Worm (Caenorhabditis elegans) whole organism, late embryonic: ENCODE measurements around the gene tag-244.

Experiments
- K02D7.2 ChIP-seq: sonication (generic microtip); optimal IDR thresholded peaks from 2 replicates; lab custom pipeline; 2017; ENCODE audit warnings: mild to moderate bottlenecking, missing genetic modification characterization, missing compliant biosample characterization
- ceh-14 ChIP-seq: sonication (generic microtip); optimal IDR thresholded peaks from 2 replicates; lab custom pipeline; 2016; ENCODE audit warnings: missing genotype, missing genetic modification characterization, missing compliant biosample characterization
- ceh-18 ChIP-seq: sonication (generic microtip); optimal IDR thresholded peaks from 2 replicates; lab custom pipeline; 2016; ENCODE audit warnings: missing genetic modification characterization, missing compliant biosample characterization
- ceh-19 ChIP-seq: fragments of 200-800 bp; sonication (Bioruptor generic); optimal IDR thresholded peaks from 2 replicates; lab custom pipeline; 2018; ENCODE audit warnings: mild to moderate bottlenecking, missing genetic modification characterization, missing compliant biosample characterization
- ceh-24 ChIP-seq: sonication (generic microtip); optimal IDR thresholded peaks from 2 replicates; lab custom pipeline; 2016; ENCODE audit warnings: mild to moderate bottlenecking, missing genetic modification characterization, missing compliant biosample characterization
- ceh-9 ChIP-seq: sonication (generic microtip); optimal IDR thresholded peaks from 2 replicates; lab custom pipeline; 2016; ENCODE audit warnings: mild to moderate bottlenecking, missing genetic modification characterization, inconsistent platforms, missing compliant biosample characterization
- elt-2 ChIP-seq: sonication (generic microtip); optimal IDR thresholded peaks from 2 replicates; lab custom pipeline; 2016; ENCODE audit warnings: missing genetic modification reagents, missing genetic modification characterization, missing compliant biosample characterization
- fax-1 ChIP-seq: sonication (generic microtip); optimal IDR thresholded peaks from 2 replicates; lab custom pipeline; 2016; ENCODE audit warnings: missing genotype, missing genetic modification characterization, missing compliant biosample characterization
- hlh-15 ChIP-seq: sonication (generic microtip); optimal IDR thresholded peaks from 2 replicates; lab custom pipeline; 2016; ENCODE audit warnings: missing genetic modification characterization, missing compliant biosample characterization
- nfya-1 ChIP-seq: sonication (generic microtip); optimal IDR thresholded peaks from 2 replicates; lab custom pipeline; 2017; ENCODE audit warnings: missing genetic modification characterization, mild to moderate bottlenecking, missing compliant biosample characterization, antibody characterized with exemption, moderate library complexity
- nhr-11 ChIP-seq: fragments of 150-350 bp; optimal IDR thresholded peaks from 2 replicates; lab custom pipeline; 2014; ENCODE audit warnings: missing biosample characterization, missing genetic modification characterization
- unc-3 ChIP-seq, 2 experiments: fragments of 200-800 bp in 1 of 2; sonication (Bioruptor generic) in 1 of 2; sonication (generic microtip) in 1 of 2; conservative IDR thresholded peaks in 1 of 2; optimal IDR thresholded peaks in 1 of 2; 2 replicates each; pipeline versions ENCODE4 v1.3.6 to Lab custom; 2016 to 2022; ENCODE audit warnings: missing compliant biosample characterization in 2 of 2, missing genetic modification characterization in 2 of 2, missing genetic modification reagents in 1 of 2

- no peak for TF ChIP-seq ceh-24
- TF ChIP-seq nhr-11 (tag; lab: Kevin White, UChicago) = no peak
- no peak for TF ChIP-seq unc-3 (GFP tag; conservative IDR thresholded peaks at IDR 0.05; lab: Robert Waterston, UW)
- TF ChIP-seq unc-3 (tag; optimal IDR thresholded peaks at IDR 0.05; lab: Kevin White, UChicago) = no peak
- no peak for TF ChIP-seq ceh-19 (GFP tag; lab: Kevin White, UChicago)
- TF ChIP-seq fax-1 = no peak
- no peak for TF ChIP-seq ceh-18 (tag; lab: Kevin White, UChicago)
- TF ChIP-seq K02D7.2 (tag; lab: Kevin White, UChicago) = no peak
- no peak for TF ChIP-seq nfya-1 (tag; lab: Kevin White, UChicago)
- no peak for TF ChIP-seq ceh-9 (tag; lab: Kevin White, UChicago)
- TF ChIP-seq ceh-14 = no peak
- no peak for TF ChIP-seq hlh-15 (tag; lab: Kevin White, UChicago)
- TF ChIP-seq elt-2 (tag; lab: Kevin White, UChicago) = no peak
Measured at ce11 chrIV:1563476-1564131, 12.9 kb downstream of the tag-244 start, which contains the start of gene Y41D4B.15.
